Worm (Caenorhabditis elegans) whole organism, L4 larva: Measurements from ENCODE around the gene asp-7.

ENCODE experiments used
- ces-1 ChIP-seq: fragments of 150-350 bp; sonication (generic microtip); optimal IDR thresholded peaks from 4 replicates; lab custom pipeline; 2014; ENCODE audit warnings: missing biosample characterization, missing genetic modification reagents, missing genetic modification characterization
- fkh-10 ChIP-seq: fragments of 150-350 bp; optimal IDR thresholded peaks from 2 replicates; lab custom pipeline; 2014; ENCODE audit warnings: missing biosample characterization, missing genetic modification reagents, missing genetic modification characterization
- lsy-2 ChIP-seq, 2 experiments: fragments of 150-350 bp in 1 of 2; sonication (generic microtip) in 1 of 2; optimal IDR thresholded peaks; 2 replicates each; lab custom pipeline; 2014 to 2017; ENCODE audit warnings: missing biosample characterization in 2 of 2, missing genetic modification characterization in 2 of 2
- nhr-10 ChIP-seq: fragments of 150-350 bp; optimal IDR thresholded peaks from 2 replicates; lab custom pipeline; 2014; ENCODE audit warnings: missing biosample characterization, missing genetic modification characterization
- pqm-1 ChIP-seq: sonication (generic microtip); optimal IDR thresholded peaks from 2 replicates; lab custom pipeline; 2017; ENCODE audit warnings: missing biosample characterization, missing genetic modification characterization
- tag-97 ChIP-seq: fragments of 200-800 bp; sonication (Bioruptor generic); IDR thresholded peaks from 2 replicates; pipeline ENCODE4 v1.3.6; 2022; ENCODE audit warnings: missing genetic modification characterization, missing compliant biosample characterization

- no peak for TF ChIP-seq fkh-10 (GFP tag; lab: Kevin White, UChicago)
- TF ChIP-seq tag-97 (GFP tag; lab: Robert Waterston, UW), result no peak
- no peak for TF ChIP-seq lsy-2 (tag; optimal IDR thresholded peaks at IDR 0.05; lab: Kevin White, UChicago)
- TF ChIP-seq pqm-1 (tag; lab: Kevin White, UChicago), result no peak
- no peak for TF ChIP-seq ces-1 (GFP tag; lab: Kevin White, UChicago)
- TF ChIP-seq nhr-10 (tag; lab: Kevin White, UChicago), result no peak
Measured at ce11 chrV:3040930-3041329, 12.8 kb downstream of the asp-7 start.
